Worm (Caenorhabditis elegans) whole organism, L1 larva: ENCODE results near the gene R13A5.7.
A peak's percentile ranks its signal among the peaks of the same experiment; 100 is the strongest.

ENCODE experiments used
- C16A3.4 ChIP-seq: fragments of 150-350 bp; optimal IDR thresholded peaks from 2 replicates; lab custom pipeline; 2014; ENCODE audit warnings: missing biosample characterization, missing genetic modification characterization
- C34B4.2 ChIP-seq: sonication (generic microtip); optimal IDR thresholded peaks from 2 replicates; lab custom pipeline; 2017; ENCODE audit warnings: mild to moderate bottlenecking, missing genetic modification characterization, missing compliant biosample characterization
- aha-1 ChIP-seq: fragments of 150-350 bp; optimal IDR thresholded peaks from 2 replicates; lab custom pipeline; 2014; ENCODE audit warnings: missing biosample characterization, missing genetic modification characterization
- alr-1 ChIP-seq: fragments of 200-800 bp; sonication (Bioruptor generic); optimal IDR thresholded peaks from 2 replicates; lab custom pipeline; 2018; ENCODE audit warnings: borderline replicate concordance, mild to moderate bottlenecking, missing genetic modification characterization, missing compliant biosample characterization
- ama-1 ChIP-seq: fragments of 150-350 bp; optimal IDR thresholded peaks from 2 replicates; lab custom pipeline; 2014
- blmp-1 ChIP-seq: fragments of 150-350 bp; optimal IDR thresholded peaks from 2 replicates; lab custom pipeline; 2014; ENCODE audit warnings: missing biosample characterization, missing genetic modification characterization
- ceh-63 ChIP-seq: fragments of 200-800 bp; sonication (Bioruptor generic); optimal IDR thresholded peaks from 2 replicates; lab custom pipeline; 2018; ENCODE audit warnings: mild to moderate bottlenecking, missing genetic modification characterization, missing compliant biosample characterization
- ceh-8 ChIP-seq: fragments of 200-800 bp; sonication (Bioruptor generic); optimal IDR thresholded peaks from 2 replicates; lab custom pipeline; 2018; ENCODE audit warnings: mild to moderate bottlenecking, missing genetic modification characterization, moderate library complexity, missing compliant biosample characterization
- ceh-90 ChIP-seq: sonication (generic microtip); optimal IDR thresholded peaks from 2 replicates; lab custom pipeline; 2016; ENCODE audit warnings: missing genetic modification characterization, missing compliant biosample characterization
- dpl-1 ChIP-seq, 3 experiments: fragments of 150-350 bp in 2 of 3; sonication (generic microtip) in 1 of 3; optimal IDR thresholded peaks; 2 replicates each; lab custom pipeline; 2014 to 2017; ENCODE audit warnings: missing biosample characterization in 3 of 3, missing genetic modification characterization in 3 of 3, missing genetic modification reagents in 3 of 3
- dsc-1 ChIP-seq: sonication (generic microtip); optimal IDR thresholded peaks from 2 replicates; lab custom pipeline; 2016; ENCODE audit warnings: mild to moderate bottlenecking, missing genetic modification characterization, missing compliant biosample characterization
- efl-1 ChIP-seq, 4 experiments: fragments of 150-350 bp; optimal IDR thresholded peaks in 3 of 4; peaks in 1 of 4; 1 replicate in 1 of 4; 2 replicates in 3 of 4; lab custom pipeline; 2014; ENCODE audit warnings: missing biosample characterization in 2 of 4, missing genetic modification characterization in 2 of 4, missing genetic modification reagents in 2 of 4
- efl-3 ChIP-seq: fragments of 200-800 bp; sonication (Bioruptor generic); optimal IDR thresholded peaks from 2 replicates; lab custom pipeline; 2018; ENCODE audit warnings: mild to moderate bottlenecking, missing genetic modification characterization, missing compliant biosample characterization
- elt-3 ChIP-seq, 6 experiments: fragments of 150-350 bp in 1 of 6; sonication (generic microtip); optimal IDR thresholded peaks; 2 replicates each; lab custom pipeline; 2017 to 2018; ENCODE audit warnings: missing biosample characterization in 6 of 6, missing genetic modification characterization in 6 of 6, inconsistent platforms in 1 of 6
- ets-5 ChIP-seq: fragments of 200-800 bp; sonication (Bioruptor generic); IDR thresholded peaks from 2 replicates; pipeline ENCODE4 v1.3.6; 2022; ENCODE audit warnings: missing genetic modification characterization, missing compliant biosample characterization
- fkh-4 ChIP-seq: sonication (generic microtip); optimal IDR thresholded peaks from 2 replicates; lab custom pipeline; 2016; ENCODE audit warnings: missing compliant biosample characterization, missing genetic modification characterization, borderline replicate concordance
- fkh-8 ChIP-seq: sonication (generic microtip); optimal IDR thresholded peaks from 2 replicates; lab custom pipeline; 2016; ENCODE audit warnings: mild to moderate bottlenecking, missing genetic modification characterization, missing compliant biosample characterization
- fos-1 ChIP-seq: fragments of 150-350 bp; optimal IDR thresholded peaks from 2 replicates; lab custom pipeline; 2014; ENCODE audit warnings: missing biosample characterization, missing genetic modification characterization
- grh-1 ChIP-seq: fragments of 200-800 bp; sonication (Bioruptor generic); IDR thresholded peaks from 2 replicates; pipeline ENCODE4 v1.3.6; 2022; ENCODE audit warnings: missing genetic modification reagents, missing genetic modification characterization, missing compliant biosample characterization
- hlh-17 ChIP-seq: fragments of 200-800 bp; sonication (Bioruptor generic); optimal IDR thresholded peaks from 2 replicates; lab custom pipeline; 2018; ENCODE audit warnings: missing genetic modification characterization, mild to moderate bottlenecking, missing compliant biosample characterization, moderate library complexity, borderline replicate concordance
- irx-1 ChIP-seq: sonication (generic microtip); optimal IDR thresholded peaks from 2 replicates; lab custom pipeline; 2016; ENCODE audit warnings: missing genetic modification characterization, missing compliant biosample characterization
- isw-1 ChIP-seq: fragments of 200-800 bp; sonication (Bioruptor generic); IDR thresholded peaks from 2 replicates; pipeline ENCODE4 v1.3.6; 2022; ENCODE audit warnings: missing genetic modification characterization, missing compliant biosample characterization
- jun-1 ChIP-seq: fragments of 150-350 bp; optimal IDR thresholded peaks from 2 replicates; lab custom pipeline; 2014; ENCODE audit warnings: missing biosample characterization, missing genetic modification reagents, missing genetic modification characterization
- lin-14 ChIP-seq: fragments of 200-800 bp; sonication (Bioruptor generic); optimal IDR thresholded peaks from 2 replicates; lab custom pipeline; 2018; ENCODE audit warnings: mild to moderate bottlenecking, missing genetic modification characterization, moderate library complexity, missing compliant biosample characterization
- lin-39 ChIP-seq: fragments of 150-350 bp; optimal IDR thresholded peaks from 2 replicates; lab custom pipeline; 2014; ENCODE audit warnings: missing biosample characterization, missing genetic modification reagents, missing genetic modification characterization
- lsy-2 ChIP-seq, 2 experiments: fragments of 150-350 bp; optimal IDR thresholded peaks; 2 replicates each; lab custom pipeline; 2014; ENCODE audit warnings: missing biosample characterization in 2 of 2, missing genetic modification characterization in 2 of 2
- mab-9 ChIP-seq: fragments of 200-800 bp; sonication (Bioruptor generic); IDR thresholded peaks from 2 replicates; pipeline ENCODE4 v1.3.6; 2022; ENCODE audit warnings: missing genetic modification reagents, missing genetic modification characterization, missing compliant biosample characterization
- mef-2 ChIP-seq: fragments of 150-350 bp; optimal IDR thresholded peaks from 2 replicates; lab custom pipeline; 2014; ENCODE audit warnings: missing biosample characterization, missing genetic modification characterization
- nhr-11 ChIP-seq: fragments of 150-350 bp; optimal IDR thresholded peaks from 2 replicates; lab custom pipeline; 2014; ENCODE audit warnings: missing biosample characterization, missing genetic modification characterization
- nhr-19 ChIP-seq: fragments of 200-800 bp; sonication (Bioruptor generic); conservative IDR thresholded peaks from 2 replicates; pipeline ENCODE4 v1.3.6; 2022; ENCODE audit warnings: missing genetic modification characterization, missing compliant biosample characterization
- nhr-237 ChIP-seq: fragments of 150-350 bp; optimal IDR thresholded peaks from 2 replicates; lab custom pipeline; 2014; ENCODE audit warnings: missing biosample characterization, missing genetic modification characterization
- nhr-28 ChIP-seq: fragments of 150-350 bp; optimal IDR thresholded peaks from 2 replicates; lab custom pipeline; 2014; ENCODE audit warnings: missing biosample characterization, missing genetic modification characterization
- nhr-47 ChIP-seq: sonication (generic microtip); optimal IDR thresholded peaks from 2 replicates; lab custom pipeline; 2016; ENCODE audit warnings: mild to moderate bottlenecking, missing genetic modification characterization, moderate library complexity, missing compliant biosample characterization
- nhr-71 ChIP-seq: sonication (generic microtip); optimal IDR thresholded peaks from 2 replicates; lab custom pipeline; 2016; ENCODE audit warnings: mild to moderate bottlenecking, missing genetic modification characterization, moderate library complexity, missing compliant biosample characterization
- nhr-76 ChIP-seq: sonication (generic microtip); optimal IDR thresholded peaks from 2 replicates; lab custom pipeline; 2017; ENCODE audit warnings: missing biosample characterization, missing genetic modification characterization
- nhr-85 ChIP-seq: sonication (generic microtip); peaks from one replicate; lab custom pipeline; 2016; ENCODE audit warnings: missing genetic modification characterization, inconsistent platforms, missing compliant biosample characterization
- nhr-90 ChIP-seq: sonication (generic microtip); optimal IDR thresholded peaks from 2 replicates; lab custom pipeline; 2016; ENCODE audit warnings: mild to moderate bottlenecking, missing genetic modification characterization, missing compliant biosample characterization; ENCODE audit not compliant: poor library complexity
- pax-3 ChIP-seq: fragments of 200-800 bp; sonication (Bioruptor generic); optimal IDR thresholded peaks from 2 replicates; lab custom pipeline; 2018; ENCODE audit warnings: mild to moderate bottlenecking, missing genetic modification characterization, moderate library complexity, missing compliant biosample characterization
- pqm-1 ChIP-seq: sonication (generic microtip); optimal IDR thresholded peaks from 3 replicates; lab custom pipeline; 2017; ENCODE audit warnings: missing biosample characterization, missing genetic modification characterization
- rnt-1 ChIP-seq: sonication (generic microtip); optimal IDR thresholded peaks from 2 replicates; lab custom pipeline; 2016; ENCODE audit warnings: mild to moderate bottlenecking, missing genetic modification characterization, moderate library complexity, missing compliant biosample characterization
- skn-1 ChIP-seq: fragments of 150-350 bp; optimal IDR thresholded peaks from 2 replicates; lab custom pipeline; 2014; ENCODE audit warnings: missing biosample characterization, missing genetic modification characterization
- snu-23 ChIP-seq: sonication (generic microtip); optimal IDR thresholded peaks from 2 replicates; lab custom pipeline; 2016; ENCODE audit warnings: missing genetic modification characterization, missing compliant biosample characterization
- swsn-7 ChIP-seq: sonication (generic microtip); optimal IDR thresholded peaks from 2 replicates; lab custom pipeline; 2016; ENCODE audit warnings: missing genetic modification characterization, missing compliant biosample characterization
- tbx-2 ChIP-seq: sonication (generic microtip); optimal IDR thresholded peaks from 2 replicates; lab custom pipeline; 2016; ENCODE audit warnings: missing genetic modification characterization, missing compliant biosample characterization
- xbp-1 ChIP-seq: sonication (generic microtip); optimal IDR thresholded peaks from 2 replicates; lab custom pipeline; 2016; ENCODE audit warnings: missing genetic modification characterization, missing compliant biosample characterization
- zag-1 ChIP-seq: fragments of 150-350 bp; optimal IDR thresholded peaks from 2 replicates; lab custom pipeline; 2014; ENCODE audit warnings: missing biosample characterization, missing genetic modification characterization
- ztf-4 ChIP-seq: fragments of 150-350 bp; optimal IDR thresholded peaks from 2 replicates; lab custom pipeline; 2014; ENCODE audit warnings: missing biosample characterization, missing genetic modification characterization

R13A5.7 gene

DNA sequence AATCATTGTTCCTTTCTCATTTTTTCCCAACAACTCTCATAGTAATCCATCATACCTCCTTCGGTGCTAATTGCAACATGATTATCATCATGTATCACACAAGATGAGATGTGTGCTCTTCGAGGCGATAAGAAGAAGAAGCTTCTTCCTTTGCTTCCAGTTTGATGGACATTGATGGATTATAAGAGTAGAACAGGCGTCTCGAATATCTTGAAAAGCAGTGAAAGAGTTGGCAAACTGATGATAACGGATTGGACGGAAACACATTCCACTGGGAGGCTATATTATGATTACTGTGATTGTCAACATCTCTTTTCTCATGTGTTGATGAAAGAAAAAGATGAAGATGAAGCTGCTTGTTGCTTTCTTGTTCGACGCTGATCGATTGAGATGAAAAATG, 10.1 kb downstream of the R13A5.7 start:
- TF ChIP-seq fos-1 (tag; lab: Kevin White, UChicago), result no peak
- TF ChIP-seq ama-1 (lab: Kevin White, UChicago), result no peak
- TF ChIP-seq alr-1 (tag; lab: Kevin White, UChicago), result no peak
- no peak for TF ChIP-seq fkh-4
- no peak for TF ChIP-seq dpl-1 (GFP tag; optimal IDR thresholded peaks at IDR 0.05; lab: Kevin White, UChicago)
- peak; percentile 48 for TF ChIP-seq tbx-2 (tag; lab: Kevin White, UChicago)
- no peak for TF ChIP-seq ets-5
- no peak for TF ChIP-seq nhr-11 (tag; lab: Kevin White, UChicago)
- peak; percentile 56 for TF ChIP-seq lin-39 (tag; lab: Kevin White, UChicago)
- TF ChIP-seq aha-1 (tag; lab: Kevin White, UChicago), result no peak
- no peak for TF ChIP-seq ceh-63
- no peak for TF ChIP-seq hlh-17 (GFP tag; lab: Kevin White, UChicago)
- no peak for TF ChIP-seq xbp-1 (tag; lab: Kevin White, UChicago)
- peak; percentile 8 to 15 for TF ChIP-seq efl-1 (optimal IDR thresholded peaks at IDR 0.05; lab: Kevin White, UChicago)
- TF ChIP-seq efl-1 (GFP tag; optimal IDR thresholded peaks at IDR 0.05 in 1 of 2; lab: Kevin White, UChicago), result no peak
- no peak for TF ChIP-seq nhr-76 (tag; lab: Kevin White, UChicago)
- TF ChIP-seq skn-1 (tag; lab: Kevin White, UChicago), result no peak
- TF ChIP-seq mab-9 (GFP tag; lab: Robert Waterston, UW), result no peak
- no peak for TF ChIP-seq isw-1 (GFP tag; lab: Robert Waterston, UW)
- peak; percentile 5 for TF ChIP-seq swsn-7
- peak; percentile 18 for TF ChIP-seq snu-23 (GFP tag; lab: Kevin White, UChicago)
- TF ChIP-seq nhr-90 (tag; lab: Kevin White, UChicago), result no peak
- TF ChIP-seq mef-2, result no peak
- peak; percentile 29 for TF ChIP-seq irx-1 (tag; lab: Kevin White, UChicago)
- peak; percentile 34 for TF ChIP-seq nhr-19 (GFP tag; lab: Robert Waterston, UW)
- TF ChIP-seq lin-14 (GFP tag; lab: Kevin White, UChicago), result peak; percentile 87
- peak; percentile 45 to 60 for TF ChIP-seq lsy-2 (tag; optimal IDR thresholded peaks at IDR 0.05; lab: Kevin White, UChicago)
- TF ChIP-seq nhr-71 (tag; lab: Kevin White, UChicago), result peak; percentile 72
- TF ChIP-seq rnt-1, result peak; percentile 67
- TF ChIP-seq nhr-85 (tag; lab: Kevin White, UChicago), result no peak

DNA sequence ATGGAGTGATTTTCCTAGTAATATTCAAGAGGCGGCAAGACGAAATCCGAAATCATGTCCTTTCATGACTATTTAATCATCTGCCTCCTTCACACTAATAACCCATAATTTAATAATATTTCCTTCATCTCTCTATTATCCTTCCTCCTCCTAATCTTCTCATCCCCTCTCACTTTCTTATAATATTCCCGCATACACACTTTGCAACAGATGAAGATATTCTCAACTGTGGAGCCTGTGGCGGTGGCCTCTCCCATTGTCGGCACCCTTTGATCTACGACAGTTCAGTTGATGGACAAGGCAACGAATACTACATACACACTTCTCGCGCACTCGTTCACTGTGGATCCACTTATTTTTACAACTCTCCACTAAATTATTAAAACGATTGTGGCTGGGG, 11.3 kb downstream of the R13A5.7 start:
- no peak for TF ChIP-seq dsc-1
- no peak for TF ChIP-seq nhr-71 (tag; lab: Kevin White, UChicago)
- no peak for TF ChIP-seq ama-1 (lab: Kevin White, UChicago)
- no peak for TF ChIP-seq zag-1 (tag; lab: Kevin White, UChicago)
- no peak for TF ChIP-seq efl-1 (optimal IDR thresholded peaks at IDR 0.05; lab: Kevin White, UChicago)
- no peak for TF ChIP-seq efl-1 (GFP tag; optimal IDR thresholded peaks at IDR 0.05 in 1 of 2; lab: Kevin White, UChicago)
- no peak for TF ChIP-seq irx-1 (tag; lab: Kevin White, UChicago)
- TF ChIP-seq rnt-1, result no peak
- no peak for TF ChIP-seq fkh-8 (tag; lab: Kevin White, UChicago)
- TF ChIP-seq isw-1 (GFP tag; lab: Robert Waterston, UW), result no peak
- TF ChIP-seq ztf-4, result no peak
- no peak for TF ChIP-seq C34B4.2
- no peak for TF ChIP-seq nhr-85 (tag; lab: Kevin White, UChicago)
- TF ChIP-seq jun-1, result no peak
- no peak for TF ChIP-seq tbx-2 (tag; lab: Kevin White, UChicago)
- no peak for TF ChIP-seq nhr-28
- TF ChIP-seq efl-3, result no peak
- no peak for TF ChIP-seq pqm-1 (tag; lab: Kevin White, UChicago)
- no peak for TF ChIP-seq aha-1 (tag; lab: Kevin White, UChicago)
- TF ChIP-seq elt-3 (tag; optimal IDR thresholded peaks at IDR 0.05; lab: Kevin White, UChicago), result no peak

DNA sequence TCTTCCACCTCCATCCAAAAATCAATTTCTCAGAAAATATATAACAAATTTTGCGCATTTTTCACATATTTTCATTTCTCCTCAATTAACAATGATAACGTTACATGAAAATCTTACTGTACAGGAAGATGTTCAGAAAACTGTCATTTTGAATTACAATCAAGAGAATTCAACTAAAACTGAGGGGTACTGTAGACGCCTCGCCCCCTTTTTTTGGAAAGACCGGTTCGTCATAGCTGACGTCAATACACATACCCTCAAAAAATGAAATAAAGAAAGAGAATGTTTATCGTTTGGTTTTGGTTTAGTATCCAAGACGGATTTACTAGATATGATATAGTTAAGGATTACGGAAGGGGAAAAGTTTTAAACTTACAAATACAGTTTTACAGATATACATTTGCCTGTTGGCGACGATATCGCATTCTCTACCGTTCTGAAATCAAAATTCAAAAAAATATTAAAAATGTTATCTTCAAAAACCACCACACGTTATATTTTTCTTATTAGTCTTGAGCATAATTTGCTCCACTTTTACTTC, 11.9 kb downstream of the R13A5.7 start:
- TF ChIP-seq C16A3.4 (tag; lab: Kevin White, UChicago), result no peak
- TF ChIP-seq nhr-47 (tag; lab: Kevin White, UChicago), result no peak
- peak; percentile 22 to 67 for TF ChIP-seq lsy-2 (tag; optimal IDR thresholded peaks at IDR 0.05; lab: Kevin White, UChicago)
- TF ChIP-seq snu-23 (GFP tag; lab: Kevin White, UChicago), result peak; percentile 25
- TF ChIP-seq elt-3 (tag; optimal IDR thresholded peaks at IDR 0.05; lab: Kevin White, UChicago), result peak in 2 of 6 experiments; percentile 25 to 36
- TF ChIP-seq grh-1, result peak; percentile 49
- TF ChIP-seq nhr-237 (tag; lab: Kevin White, UChicago), result no peak
- no peak for TF ChIP-seq irx-1 (tag; lab: Kevin White, UChicago)
- TF ChIP-seq dsc-1, result no peak
- TF ChIP-seq pax-3 (tag; lab: Kevin White, UChicago), result no peak
- no peak for TF ChIP-seq ceh-8 (GFP tag; lab: Kevin White, UChicago)
- peak; percentile 5 for TF ChIP-seq lin-14 (GFP tag; lab: Kevin White, UChicago)
- TF ChIP-seq swsn-7, result no peak
- TF ChIP-seq ama-1 (lab: Kevin White, UChicago), result no peak
- TF ChIP-seq ceh-90, result no peak
- TF ChIP-seq blmp-1 (tag; lab: Kevin White, UChicago), result peak; percentile 70
- peak; percentile 16 for TF ChIP-seq nhr-71 (tag; lab: Kevin White, UChicago)
- no peak for TF ChIP-seq hlh-17 (GFP tag; lab: Kevin White, UChicago)
- no peak for TF ChIP-seq rnt-1
- no peak for TF ChIP-seq dpl-1 (GFP tag; optimal IDR thresholded peaks at IDR 0.05; lab: Kevin White, UChicago)
- no peak for TF ChIP-seq nhr-19 (GFP tag; lab: Robert Waterston, UW)
- peak; percentile 65 for TF ChIP-seq nhr-85 (tag; lab: Kevin White, UChicago)
